Worm (Caenorhabditis elegans) whole organism, L2 larva: Measurements from ENCODE around the gene R07E5.7.

Source experiments
- F13H6.1 ChIP-seq: sonication (generic microtip); optimal IDR thresholded peaks from 2 replicates; lab custom pipeline; 2016; ENCODE audit warnings: missing genetic modification characterization, missing compliant biosample characterization
- ZK546.5 ChIP-seq: sonication (generic microtip); optimal IDR thresholded peaks from 2 replicates; lab custom pipeline; 2017; ENCODE audit warnings: missing biosample characterization, missing genetic modification characterization
- crh-2 ChIP-seq: sonication (generic microtip); optimal IDR thresholded peaks from 2 replicates; lab custom pipeline; 2017; ENCODE audit warnings: missing biosample characterization, missing genetic modification characterization
- elt-3 ChIP-seq: sonication (generic microtip); optimal IDR thresholded peaks from 2 replicates; lab custom pipeline; 2017; ENCODE audit warnings: missing biosample characterization, missing genetic modification characterization
- fos-1 ChIP-seq: fragments of 150-350 bp; optimal IDR thresholded peaks from 2 replicates; lab custom pipeline; 2014; ENCODE audit warnings: missing biosample characterization, missing genetic modification characterization
- nhr-21 ChIP-seq: fragments of 150-350 bp; optimal IDR thresholded peaks from 2 replicates; lab custom pipeline; 2014; ENCODE audit warnings: missing biosample characterization, missing genetic modification characterization
- nhr-237 ChIP-seq: fragments of 150-350 bp; optimal IDR thresholded peaks from 2 replicates; lab custom pipeline; 2014; ENCODE audit warnings: missing biosample characterization, missing genetic modification characterization
- nhr-77 ChIP-seq: fragments of 150-350 bp; optimal IDR thresholded peaks from 2 replicates; lab custom pipeline; 2014; ENCODE audit warnings: missing biosample characterization, missing genetic modification characterization
- unc-39 ChIP-seq: fragments of 150-350 bp; optimal IDR thresholded peaks from 2 replicates; lab custom pipeline; 2014; ENCODE audit warnings: missing biosample characterization, missing genetic modification characterization
- unc-62 ChIP-seq: fragments of 150-350 bp; optimal IDR thresholded peaks from 2 replicates; lab custom pipeline; 2014; ENCODE audit warnings: missing biosample characterization, missing genetic modification reagents, missing genetic modification characterization
- ztf-4 ChIP-seq: fragments of 150-350 bp; optimal IDR thresholded peaks from 2 replicates; lab custom pipeline; 2014; ENCODE audit warnings: missing biosample characterization, missing genetic modification characterization

DNA sequence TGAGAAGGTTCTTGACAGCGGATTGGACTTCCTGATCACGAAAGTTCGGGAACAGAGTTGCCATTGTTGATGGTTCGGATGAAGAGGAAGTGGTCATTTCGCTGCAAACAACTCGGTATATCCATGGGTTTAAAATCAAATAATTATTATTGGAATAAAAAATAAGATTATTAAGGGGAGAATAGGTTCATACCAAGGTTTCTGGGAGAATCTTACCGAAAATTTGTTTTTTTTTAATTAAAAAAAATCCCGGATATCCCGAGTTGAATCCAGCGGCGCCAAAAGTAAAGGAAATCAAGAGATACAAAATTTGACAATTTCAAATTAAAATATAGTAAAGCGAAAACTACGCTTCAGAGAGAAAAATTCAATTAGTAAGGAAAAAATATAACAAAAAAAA, 1.0 kb downstream of the R07E5.7 start, which contains the start of the genes R07E5.19 and pdcd-2:
- TF ChIP-seq nhr-21 (tag; lab: Kevin White, UChicago) (no peak), elt-3 (tag; lab: Kevin White, UChicago) (no peak), F13H6.1 (tag; lab: Kevin White, UChicago) (no peak), crh-2 (tag; lab: Kevin White, UChicago) (no peak), fos-1 (tag; lab: Kevin White, UChicago) (no peak), nhr-237 (tag; lab: Kevin White, UChicago) (no peak), ZK546.5 (no peak), unc-39 (tag; lab: Kevin White, UChicago) (no peak), nhr-77 (tag; lab: Kevin White, UChicago) (no peak), ztf-4 (no peak), unc-62 (GFP tag; lab: Kevin White, UChicago) (no peak)
